Worm (Caenorhabditis elegans) whole organism, young adult: Measurements from ENCODE around the gene lin-18.

ENCODE experiments used
- B0261.1 ChIP-seq: sonication (generic microtip); optimal IDR thresholded peaks from 2 replicates; lab custom pipeline; 2016; ENCODE audit warnings: mild to moderate bottlenecking, missing genetic modification characterization, moderate library complexity, missing compliant biosample characterization
- B0336.3 ChIP-seq: fragments of 200-800 bp; sonication (Bioruptor generic); IDR thresholded peaks from 2 replicates; pipeline ENCODE4 v1.3.6; 2022; ENCODE audit warnings: missing genetic modification characterization, missing compliant biosample characterization
- C06A6.2 ChIP-seq: fragments of 200-800 bp; sonication (Bioruptor generic); conservative IDR thresholded peaks from 2 replicates; pipeline ENCODE4 v1.3.6; 2022; ENCODE audit warnings: missing genetic modification characterization, missing compliant biosample characterization
- D2030.7 ChIP-seq: fragments of 200-800 bp; sonication (Bioruptor generic); IDR thresholded peaks from 2 replicates; pipeline ENCODE4 v1.3.6; 2022; ENCODE audit warnings: missing genetic modification reagents, missing genetic modification characterization, missing compliant biosample characterization
- F22D6.2 ChIP-seq: sonication (generic microtip); optimal IDR thresholded peaks from 2 replicates; lab custom pipeline; 2016; ENCODE audit warnings: mild to moderate bottlenecking, missing genetic modification characterization, missing compliant biosample characterization
- F33H1.4 ChIP-seq: fragments of 200-800 bp; sonication (Bioruptor generic); IDR thresholded peaks from 2 replicates; pipeline ENCODE4 v1.3.6; 2022; ENCODE audit warnings: missing genetic modification reagents, missing genetic modification characterization, missing compliant biosample characterization
- F39B2.1 ChIP-seq: fragments of 200-800 bp; sonication (Bioruptor generic); IDR thresholded peaks from 2 replicates; pipeline ENCODE4 v1.3.6; 2022; ENCODE audit warnings: missing genetic modification reagents, missing genetic modification characterization, missing compliant biosample characterization
- F52B5.7 ChIP-seq: sonication (generic microtip); optimal IDR thresholded peaks from 2 replicates; lab custom pipeline; 2016; ENCODE audit warnings: mild to moderate bottlenecking, missing genetic modification characterization, missing compliant biosample characterization
- F55B11.4 ChIP-seq: sonication (generic microtip); optimal IDR thresholded peaks from 2 replicates; lab custom pipeline; 2016; ENCODE audit warnings: missing compliant biosample characterization, missing genetic modification characterization, borderline replicate concordance; ENCODE audit not compliant: insufficient read depth
- F57C9.4 ChIP-seq: sonication (generic microtip); optimal IDR thresholded peaks from 2 replicates; lab custom pipeline; 2017; ENCODE audit warnings: mild to moderate bottlenecking, missing genetic modification characterization, missing compliant biosample characterization
- T07F8.4 ChIP-seq: sonication (generic microtip); optimal IDR thresholded peaks from 2 replicates; lab custom pipeline; 2016; ENCODE audit warnings: mild to moderate bottlenecking, missing genetic modification characterization, moderate library complexity, missing compliant biosample characterization
- T26A5.8 ChIP-seq: sonication (generic microtip); optimal IDR thresholded peaks from 2 replicates; lab custom pipeline; 2016; ENCODE audit warnings: missing genetic modification characterization, missing compliant biosample characterization
- Y67H2A.10 ChIP-seq: fragments of 200-800 bp; sonication (Bioruptor generic); conservative IDR thresholded peaks from 2 replicates; pipeline ENCODE4 v1.3.6; 2022; ENCODE audit warnings: missing genetic modification reagents, missing genetic modification characterization, missing compliant biosample characterization
- Y95B8A.8 ChIP-seq: fragments of 200-800 bp; sonication (Bioruptor generic); IDR thresholded peaks from 2 replicates; pipeline ENCODE4 v1.3.6; 2022; ENCODE audit warnings: missing genetic modification reagents, missing genetic modification characterization, missing compliant biosample characterization
- aptf-3 ChIP-seq: fragments of 200-800 bp; sonication (Bioruptor generic); IDR thresholded peaks from 2 replicates; pipeline ENCODE4 v1.3.6; 2022; ENCODE audit warnings: missing genetic modification characterization, missing compliant biosample characterization
- bed-2 ChIP-seq: fragments of 200-800 bp; sonication (Bioruptor generic); IDR thresholded peaks from 2 replicates; pipeline ENCODE4 v1.3.6; 2022; ENCODE audit warnings: missing genetic modification reagents, missing genetic modification characterization, missing compliant biosample characterization
- ceh-27 ChIP-seq: fragments of 200-800 bp; sonication (Bioruptor generic); optimal IDR thresholded peaks from 2 replicates; lab custom pipeline; 2018; ENCODE audit warnings: mild to moderate bottlenecking, missing genetic modification characterization, moderate library complexity, missing compliant biosample characterization
- ceh-79 ChIP-seq: sonication (generic microtip); optimal IDR thresholded peaks from 2 replicates; lab custom pipeline; 2017; ENCODE audit warnings: mild to moderate bottlenecking, missing genetic modification characterization, missing compliant biosample characterization
- chd-7 ChIP-seq: sonication (generic microtip); optimal IDR thresholded peaks from 2 replicates; lab custom pipeline; 2016; ENCODE audit warnings: mild to moderate bottlenecking, missing genetic modification characterization, moderate library complexity, missing compliant biosample characterization
- die-1 ChIP-seq: sonication (generic microtip); optimal IDR thresholded peaks from 2 replicates; lab custom pipeline; 2016; ENCODE audit warnings: missing genotype, mild to moderate bottlenecking, missing genetic modification characterization, missing compliant biosample characterization
- dox-1 ChIP-seq: fragments of 200-800 bp; sonication (Bioruptor generic); IDR thresholded peaks from 2 replicates; pipeline ENCODE4 v1.3.6; 2022; ENCODE audit warnings: missing genetic modification reagents, missing genetic modification characterization, missing compliant biosample characterization
- dpl-1 ChIP-seq: fragments of 150-350 bp; optimal IDR thresholded peaks from 2 replicates; lab custom pipeline; 2014; ENCODE audit warnings: missing biosample characterization, missing genetic modification reagents, missing genetic modification characterization
- egrh-3 ChIP-seq: fragments of 200-800 bp; sonication (Bioruptor generic); IDR thresholded peaks from 2 replicates; pipeline ENCODE4 v1.3.6; 2022; ENCODE audit warnings: missing genetic modification reagents, missing genetic modification characterization, missing compliant biosample characterization
- him-1 ChIP-seq: sonication (generic microtip); optimal IDR thresholded peaks from 2 replicates; lab custom pipeline; 2016; ENCODE audit warnings: missing genotype, missing genetic modification reagents, missing genetic modification characterization, missing compliant biosample characterization
- hlh-12 ChIP-seq: sonication (generic microtip); optimal IDR thresholded peaks from 2 replicates; lab custom pipeline; 2016; ENCODE audit warnings: missing genetic modification characterization, missing compliant biosample characterization
- lin-26 ChIP-seq: fragments of 200-800 bp; sonication (Bioruptor generic); IDR thresholded peaks from 2 replicates; pipeline ENCODE4 v1.3.6; 2022; ENCODE audit warnings: missing genetic modification reagents, missing genetic modification characterization, missing compliant biosample characterization
- lin-35 ChIP-seq, 3 experiments: fragments of 150-350 bp in 2 of 3; sonication (generic microtip) in 1 of 3; optimal IDR thresholded peaks; 2 replicates each; lab custom pipeline; 2014 to 2018; ENCODE audit warnings: missing biosample characterization in 3 of 3, missing genetic modification characterization in 3 of 3, missing genetic modification reagents in 3 of 3
- madf-6 ChIP-seq: fragments of 200-800 bp; sonication (Bioruptor generic); IDR thresholded peaks from 2 replicates; pipeline ENCODE4 v1.3.6; 2022; ENCODE audit warnings: missing genetic modification reagents, missing genetic modification characterization, missing compliant biosample characterization
- mel-28 ChIP-seq: sonication (generic microtip); optimal IDR thresholded peaks from 2 replicates; lab custom pipeline; 2016; ENCODE audit warnings: borderline replicate concordance, mild to moderate bottlenecking, missing genetic modification characterization, missing compliant biosample characterization
- mes-4 ChIP-seq: sonication (generic microtip); optimal IDR thresholded peaks from 2 replicates; lab custom pipeline; 2016; ENCODE audit warnings: missing genotype, missing genetic modification characterization, missing compliant biosample characterization
- mxl-1 ChIP-seq: sonication (generic microtip); optimal IDR thresholded peaks from 2 replicates; lab custom pipeline; 2016; ENCODE audit warnings: missing genetic modification characterization, missing compliant biosample characterization
- nfya-2 ChIP-seq: fragments of 200-800 bp; sonication (Bioruptor generic); IDR thresholded peaks from 2 replicates; pipeline ENCODE4 v1.3.6; 2022; ENCODE audit warnings: missing genetic modification reagents, missing genetic modification characterization, missing compliant biosample characterization
- pbrm-1 ChIP-seq: fragments of 200-800 bp; sonication (Bioruptor generic); IDR thresholded peaks from 2 replicates; pipeline ENCODE4 v1.3.6; 2022; ENCODE audit warnings: missing genetic modification reagents, missing genetic modification characterization, missing compliant biosample characterization
- rpc-1 ChIP-seq, 2 experiments: fragments of 150-350 bp in 1 of 2; sonication (generic microtip) in 1 of 2; optimal IDR thresholded peaks; 2 replicates each; lab custom pipeline; 2014 to 2018; ENCODE audit warnings: missing biosample characterization in 1 of 2, missing genetic modification characterization in 1 of 2, missing genetic modification reagents in 1 of 2, missing genotype in 1 of 2
- sdz-38 ChIP-seq: sonication (generic microtip); optimal IDR thresholded peaks from 2 replicates; lab custom pipeline; 2016; ENCODE audit warnings: missing genotype, missing genetic modification characterization, missing compliant biosample characterization
- snpc-3.4 ChIP-seq: sonication (generic microtip); optimal IDR thresholded peaks from 2 replicates; lab custom pipeline; 2017; ENCODE audit warnings: missing genetic modification characterization, mild to moderate bottlenecking, missing compliant biosample characterization, antibody characterized with exemption, moderate library complexity, missing genotype, missing genetic modification reagents
- tbp1 ChIP-seq: fragments of 200-800 bp; sonication (Bioruptor generic); optimal IDR thresholded peaks from 2 replicates; lab custom pipeline; 2018; ENCODE audit warnings: mild to moderate bottlenecking, missing genetic modification characterization, missing compliant biosample characterization
- tlf-1 ChIP-seq: fragments of 200-800 bp; sonication (Bioruptor generic); optimal IDR thresholded peaks from 2 replicates; lab custom pipeline; 2018; ENCODE audit warnings: mild to moderate bottlenecking, missing genetic modification characterization, missing compliant biosample characterization
- unc-130 ChIP-seq: sonication (generic microtip); optimal IDR thresholded peaks from 2 replicates; lab custom pipeline; 2016; ENCODE audit warnings: missing genetic modification reagents, missing genetic modification characterization, missing compliant biosample characterization

Gene lin-18

ce11 chrX:3958252-3958651 is at the start of gene lin-18:
lin-18 (plus strand) TSS chrX:3958552.
- no peak for TF ChIP-seq lin-26
- no peak for TF ChIP-seq snpc-3.4
- TF ChIP-seq mel-28 (tag; lab: Kevin White, UChicago): no peak
- TF ChIP-seq F57C9.4: no peak
- TF ChIP-seq Y95B8A.8: no peak
- no peak for TF ChIP-seq B0336.3
- no peak for TF ChIP-seq lin-35 (GFP tag; optimal IDR thresholded peaks at IDR 0.05; lab: Kevin White, UChicago)
- no peak for TF ChIP-seq T26A5.8 (tag; lab: Kevin White, UChicago)
- TF ChIP-seq mes-4: no peak
- no peak for TF ChIP-seq F33H1.4
- TF ChIP-seq ceh-27 (GFP tag; lab: Kevin White, UChicago): no peak
- no peak for TF ChIP-seq dox-1 (GFP tag; lab: Robert Waterston, UW)
- no peak for TF ChIP-seq D2030.7 (GFP tag; lab: Robert Waterston, UW)
- no peak for TF ChIP-seq aptf-3 (GFP tag; lab: Robert Waterston, UW)

- no peak for TF ChIP-seq chd-7 (tag; lab: Kevin White, UChicago)
These were observed 47.1 kb upstream of the lin-18 start, which contains the start of gene T22B2.5 for ce11 chrX:3911280-3911679. T22B2.5 (minus strand) TSS chrX:3911380.

DNA sequence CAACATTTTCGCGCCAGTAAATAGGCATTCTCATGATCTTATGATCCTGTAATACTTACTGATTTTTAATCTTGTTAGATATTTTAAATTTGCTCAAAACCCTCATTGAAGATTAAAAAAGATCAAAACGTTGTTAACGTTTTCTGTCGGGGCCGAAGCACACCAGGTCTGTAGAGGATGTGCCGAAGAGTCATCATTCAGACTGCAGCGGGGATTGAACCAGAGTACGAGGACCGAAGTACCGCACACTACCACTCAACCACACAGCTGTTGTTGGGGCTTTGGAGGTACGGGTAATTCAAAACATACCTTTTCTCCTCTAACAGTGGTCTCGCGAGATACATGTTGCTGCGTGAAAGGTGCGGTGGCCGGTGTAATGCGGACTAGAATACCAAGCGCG is 44.1 kb upstream of the lin-18 start:
- TF ChIP-seq F52B5.7 (tag; lab: Kevin White, UChicago) (peak; percentile 14), B0261.1 (tag; lab: Kevin White, UChicago) (peak; percentile 51), D2030.7 (GFP tag; lab: Robert Waterston, UW) (0 out of 2 replicates have a peak, but pooled peaks have one; percentile 29), tbp1 (GFP tag; lab: Kevin White, UChicago) (peak; percentile 74), mxl-1 (tag; lab: Kevin White, UChicago) (no peak), ceh-79 (no peak), him-1 (tag; lab: Kevin White, UChicago) (peak; percentile 40), Y95B8A.8 (no peak), die-1 (peak; percentile 16), rpc-1 (optimal IDR thresholded peaks at IDR 0.05; lab: Kevin White, UChicago) (peak; percentile 50), rpc-1 (tag; optimal IDR thresholded peaks at IDR 0.05; lab: Kevin White, UChicago) (peak; percentile 78), ceh-27 (GFP tag; lab: Kevin White, UChicago) (peak; percentile 26), madf-6 (0 out of 2 replicates have a peak, but pooled peaks have one; percentile 28), pbrm-1 (GFP tag; lab: Robert Waterston, UW) (no peak)
- TF ChIP-seq, all 124 proteins: peak for 9

DNA sequence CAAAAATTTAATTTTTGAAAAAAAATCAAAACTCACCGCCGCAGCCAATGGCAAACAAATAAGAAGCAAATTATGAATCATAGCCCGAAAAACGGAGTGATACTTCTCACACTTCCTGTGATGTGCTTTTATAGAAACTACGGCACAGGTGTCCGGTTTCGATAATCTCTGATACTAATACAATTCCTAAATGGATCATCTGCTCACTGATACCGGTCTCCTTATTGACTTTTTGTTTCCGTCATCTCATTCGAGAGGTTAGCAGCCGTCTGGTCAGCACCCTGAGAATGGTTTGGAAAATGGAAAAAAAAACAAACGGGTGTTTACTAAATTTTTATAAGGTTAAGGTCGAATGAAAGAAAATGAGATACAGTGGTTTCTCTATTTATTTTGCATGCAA is 42.6 kb upstream of the lin-18 start, which contains the start of gene idpp-9:
Gene idpp-9 (minus strand): TSS at position 101 of the 400 bp plus-strand sequence.
- TF ChIP-seq dpl-1: no peak
- no peak for TF ChIP-seq T07F8.4 (tag; lab: Kevin White, UChicago)
- no peak for TF ChIP-seq bed-2
- TF ChIP-seq nfya-2 (GFP tag; lab: Robert Waterston, UW): no peak
- TF ChIP-seq chd-7 (tag; lab: Kevin White, UChicago): no peak
- no peak for TF ChIP-seq F55B11.4
- TF ChIP-seq Y67H2A.10 (GFP tag; lab: Robert Waterston, UW): no peak
- TF ChIP-seq C06A6.2 (GFP tag; lab: Robert Waterston, UW): no peak
- TF ChIP-seq unc-130 (GFP tag; lab: Kevin White, UChicago): no peak
- no peak for TF ChIP-seq B0261.1 (tag; lab: Kevin White, UChicago)
- no peak for TF ChIP-seq F39B2.1 (GFP tag; lab: Robert Waterston, UW)
- no peak for TF ChIP-seq egrh-3 (GFP tag; lab: Robert Waterston, UW)
- no peak for TF ChIP-seq ceh-79
- no peak for TF ChIP-seq sdz-38 (tag; lab: Kevin White, UChicago)
- no peak for TF ChIP-seq tlf-1
- TF ChIP-seq him-1 (tag; lab: Kevin White, UChicago): no peak
- TF ChIP-seq hlh-12 (tag; lab: Kevin White, UChicago): no peak
- no peak for TF ChIP-seq F22D6.2 (tag; lab: Kevin White, UChicago)
- TF ChIP-seq, all 124 proteins: peak for 0
